Fruit fly (Drosophila melanogaster) whole organism, wandering third instar larva: ENCODE measurements around the gene CG32369.

Source experiments
- Abd-B ChIP-seq: fragments of >200 bp; optimal IDR thresholded peaks from 2 replicates; lab custom pipeline; 2017; ENCODE audit warnings: missing biosample characterization, missing genetic modification characterization
- CrebA ChIP-seq: fragments of 200-800 bp; sonication (Bioruptor generic); optimal IDR thresholded peaks from 2 replicates; lab custom pipeline; 2016; ENCODE audit warnings: missing biosample characterization, mild to moderate bottlenecking, missing genetic modification characterization, borderline replicate concordance
- Dfd ChIP-seq: fragments of >200 bp; optimal IDR thresholded peaks from 2 replicates; lab custom pipeline; 2017; ENCODE audit warnings: missing biosample characterization, missing genetic modification characterization
- GATAd ChIP-seq: sonication (Bioruptor generic); optimal IDR thresholded peaks from 2 replicates; lab custom pipeline; 2016; ENCODE audit warnings: missing biosample characterization, missing genetic modification characterization
- HLH106 ChIP-seq: fragments of 200-800 bp; optimal IDR thresholded peaks from 3 replicates; lab custom pipeline; 2019; ENCODE audit warnings: missing biosample characterization, mild to moderate bottlenecking, missing genetic modification characterization, moderate library complexity
- Hnf4 ChIP-seq: fragments of 200-800 bp; sonication (Bioruptor generic); optimal IDR thresholded peaks from 2 replicates; lab custom pipeline; 2016; ENCODE audit warnings: missing biosample characterization, mild to moderate bottlenecking, missing genetic modification characterization
- Hr78 ChIP-seq: fragments of >200 bp; optimal IDR thresholded peaks from 2 replicates; lab custom pipeline; 2017; ENCODE audit warnings: missing biosample characterization, missing genetic modification characterization
- Hr83 ChIP-seq: fragments of 200-300 bp; sonication (Bioruptor generic); optimal IDR thresholded peaks from 2 replicates; lab custom pipeline; 2016; ENCODE audit warnings: missing biosample characterization, mild to moderate bottlenecking, missing genetic modification characterization, moderate library complexity; ENCODE audit not compliant: poor library complexity, severe bottlenecking
- Mio ChIP-seq: sonication (Bioruptor generic); optimal IDR thresholded peaks from 2 replicates; lab custom pipeline; 2016; ENCODE audit warnings: missing biosample characterization, missing genetic modification characterization
- N ChIP-seq: fragments of >200 bp; optimal IDR thresholded peaks from 2 replicates; lab custom pipeline; 2018; ENCODE audit warnings: missing biosample characterization, missing external identifiers, missing genetic modification characterization
- OdsH ChIP-seq: fragments of 200-800 bp; sonication (Bioruptor generic); optimal IDR thresholded peaks from 2 replicates; lab custom pipeline; 2016; ENCODE audit warnings: missing biosample characterization, mild to moderate bottlenecking, missing genetic modification characterization
- Rel ChIP-seq, 2 experiments: fragments of 200-800 bp; sonication (Bioruptor generic) in 1 of 2; optimal IDR thresholded peaks; 2 replicates in 1 of 2; 3 replicates in 1 of 2; lab custom pipeline; 2016 to 2019; ENCODE audit warnings: mild to moderate bottlenecking in 2 of 2, missing biosample characterization in 2 of 2, missing genetic modification characterization in 2 of 2, moderate library complexity in 1 of 2
- Sp1 ChIP-seq: fragments of 200-800 bp; sonication (Bioruptor generic); optimal IDR thresholded peaks from 3 replicates; lab custom pipeline; 2019; ENCODE audit warnings: missing biosample characterization, mild to moderate bottlenecking, missing genetic modification characterization, moderate library complexity
- Vsx2 ChIP-seq: fragments of 200-300, 225-300 bp; sonication (Bioruptor generic); optimal IDR thresholded peaks from 2 replicates; lab custom pipeline; 2018; ENCODE audit warnings: missing biosample characterization, missing genetic modification characterization; ENCODE audit not compliant: partially characterized antibody
- br ChIP-seq: fragments of 200-800 bp; sonication (Bioruptor generic); optimal IDR thresholded peaks from 2 replicates; lab custom pipeline; 2016; ENCODE audit warnings: missing biosample characterization, missing genetic modification characterization
- brk ChIP-seq: fragments of 200-800 bp; sonication (Bioruptor generic); optimal IDR thresholded peaks from 2 replicates; lab custom pipeline; 2016; ENCODE audit warnings: missing biosample characterization, mild to moderate bottlenecking, missing genetic modification characterization
- dl ChIP-seq, 2 experiments: fragments of 175-275, 200-275 bp in 1 of 2; fragments of 200-275 bp in 1 of 2; sonication (Bioruptor generic); optimal IDR thresholded peaks; lab custom pipeline; 2018; ENCODE audit warnings: mild to moderate bottlenecking in 2 of 2, missing biosample characterization in 2 of 2, missing genetic modification characterization in 2 of 2, moderate library complexity in 2 of 2; ENCODE audit not compliant: partially characterized antibody in 2 of 2, insufficient read depth in 1 of 2
- dmrt93B ChIP-seq: fragments of 200-800 bp; sonication (Bioruptor generic); optimal IDR thresholded peaks from 2 replicates; lab custom pipeline; 2018; ENCODE audit warnings: missing biosample characterization, mild to moderate bottlenecking, missing genetic modification characterization
- ey ChIP-seq: fragments of 200-800 bp; sonication (Bioruptor generic); optimal IDR thresholded peaks from 2 replicates; lab custom pipeline; 2016; ENCODE audit warnings: missing biosample characterization, missing genetic modification characterization
- foxo ChIP-seq, 2 experiments: fragments of 200-800 bp; sonication (Bioruptor generic); optimal IDR thresholded peaks; 2 replicates in 1 of 2; 3 replicates in 1 of 2; lab custom pipeline; 2016 to 2017; ENCODE audit warnings: missing biosample characterization in 2 of 2, missing genetic modification characterization in 2 of 2
- fru ChIP-seq: fragments of 200-800 bp; sonication (Bioruptor generic); optimal IDR thresholded peaks from 3 replicates; lab custom pipeline; 2016; ENCODE audit warnings: missing biosample characterization, mild to moderate bottlenecking, missing genetic modification characterization
- h ChIP-seq: fragments of 200-800 bp; sonication (Bioruptor generic); optimal IDR thresholded peaks from 3 replicates; lab custom pipeline; 2016; ENCODE audit warnings: missing biosample characterization, mild to moderate bottlenecking, missing genetic modification characterization
- jim ChIP-seq: fragments of 175-275, 200-325 bp; sonication (Bioruptor generic); optimal IDR thresholded peaks from 2 replicates; lab custom pipeline; 2016; ENCODE audit warnings: missing biosample characterization, mild to moderate bottlenecking, missing genetic modification characterization
- lola ChIP-seq: fragments of >200 bp; optimal IDR thresholded peaks from 2 replicates; lab custom pipeline; 2017; ENCODE audit warnings: missing biosample characterization, missing genetic modification characterization
- pan ChIP-seq: fragments of >200 bp; optimal IDR thresholded peaks from 2 replicates; lab custom pipeline; 2017
- psq ChIP-seq: fragments of 200-800 bp; sonication (Bioruptor generic); optimal IDR thresholded peaks from 3 replicates; lab custom pipeline; 2017; ENCODE audit warnings: missing biosample characterization, mild to moderate bottlenecking, missing genetic modification characterization, moderate library complexity
- rgr ChIP-seq: fragments of 200-800 bp; sonication (Bioruptor generic); optimal IDR thresholded peaks from 3 replicates; lab custom pipeline; 2016; ENCODE audit warnings: missing biosample characterization, mild to moderate bottlenecking, missing genetic modification characterization
- sage ChIP-seq: fragments of 200-800 bp; sonication (Bioruptor generic); optimal IDR thresholded peaks from 2 replicates; lab custom pipeline; 2016; ENCODE audit warnings: missing biosample characterization, mild to moderate bottlenecking, missing genetic modification characterization
- sv ChIP-seq: fragments of 200-800 bp; sonication (Bioruptor generic); optimal IDR thresholded peaks from 3 replicates; lab custom pipeline; 2016; ENCODE audit warnings: missing biosample characterization, missing genetic modification characterization
- tai ChIP-seq: sonication (Bioruptor generic); optimal IDR thresholded peaks from 2 replicates; lab custom pipeline; 2016; ENCODE audit warnings: missing biosample characterization, missing genetic modification characterization
- usp ChIP-seq: fragments of >200 bp; optimal IDR thresholded peaks from 2 replicates; lab custom pipeline; 2017; ENCODE audit warnings: missing biosample characterization, missing genetic modification characterization
- woc ChIP-seq: sonication (Bioruptor generic); optimal IDR thresholded peaks from 2 replicates; lab custom pipeline; 2016; ENCODE audit warnings: missing biosample characterization, mild to moderate bottlenecking, missing genetic modification characterization

CG32369 gene

dm6 chr3L:7781353-7782050 lies 28.1 kb downstream of the CG32369 start:
- TF ChIP-seq sage (GFP tag; lab: Kevin White, UChicago) (peak; percentile 43), OdsH (no peak)

dm6 chr3L:7775365-7775905 lies 34.2 kb downstream of the CG32369 start, which contains the start of gene Clk:
Gene Clk, minus strand, starts transcription at chr3L:7775603.
- TF ChIP-seq jim (GFP tag; lab: Kevin White, UChicago) (no peak), foxo (GFP tag; optimal IDR thresholded peaks at IDR 0.05; lab: Kevin White, UChicago) (no peak), sv (GFP tag; lab: Kevin White, UChicago) (no peak), pan (no peak), dl (GFP tag; optimal IDR thresholded peaks at IDR 0.05; lab: Kevin White, UChicago; ENCODE audit: insufficient read depth in 1 of 2, partially characterized antibody in 2 of 2) (no peak), Hr83 (no peak), N (GFP tag; lab: Kevin White, UChicago) (no peak), HLH106 (tag; lab: Kevin White, UChicago) (no peak), woc (GFP tag; lab: Kevin White, UChicago) (no peak), br (GFP tag; lab: Kevin White, UChicago) (no peak), usp (GFP tag; lab: Kevin White, UChicago) (no peak), Hnf4 (GFP tag; lab: Kevin White, UChicago) (no peak), ey (no peak), Vsx2 (GFP tag; lab: Kevin White, UChicago) (no peak), psq (GFP tag; lab: Kevin White, UChicago) (no peak), Mio (no peak), OdsH (no peak), Abd-B (GFP tag; lab: Kevin White, UChicago) (no peak)

- TF ChIP-seq Rel (GFP tag; optimal IDR thresholded peaks at IDR 0.05; lab: Kevin White, UChicago) (no peak), Rel (tag; optimal IDR thresholded peaks at IDR 0.05; lab: Kevin White, UChicago) (no peak), h (GFP tag; lab: Kevin White, UChicago) (no peak), fru (no peak), brk (GFP tag; lab: Kevin White, UChicago) (no peak), rgr (GFP tag; lab: Kevin White, UChicago) (no peak), lola (GFP tag; lab: Kevin White, UChicago) (no peak)
- TF ChIP-seq, all 38 proteins: peak for 0
Measured at dm6 chr3L:7774698-7775097, 34.9 kb downstream of the CG32369 start.

- TF ChIP-seq lola (GFP tag; lab: Kevin White, UChicago), result no peak
- no peak for TF ChIP-seq OdsH
- TF ChIP-seq CrebA, result no peak
- TF ChIP-seq Sp1 (GFP tag; lab: Kevin White, UChicago), result no peak
- TF ChIP-seq Hnf4 (GFP tag; lab: Kevin White, UChicago), result no peak
- TF ChIP-seq N (GFP tag; lab: Kevin White, UChicago), result no peak
- no peak for TF ChIP-seq tai (GFP tag; lab: Kevin White, UChicago)
- no peak for TF ChIP-seq Dfd (GFP tag; lab: Kevin White, UChicago)
Measured at dm6 chr3L:7773529-7773928, 36.1 kb downstream of the CG32369 start.

dm6 chr3L:7772160-7772798 lies 37.3 kb downstream of the CG32369 start:
- TF ChIP-seq psq (GFP tag; lab: Kevin White, UChicago) (no peak), dmrt93B (GFP tag; lab: Kevin White, UChicago) (no peak), jim (GFP tag; lab: Kevin White, UChicago) (no peak), Vsx2 (GFP tag; lab: Kevin White, UChicago) (no peak), OdsH (no peak), h (GFP tag; lab: Kevin White, UChicago) (no peak), br (GFP tag; lab: Kevin White, UChicago) (no peak), dl (GFP tag; optimal IDR thresholded peaks at IDR 0.05; lab: Kevin White, UChicago; ENCODE audit: insufficient read depth in 1 of 2, partially characterized antibody in 2 of 2) (no peak), sv (GFP tag; lab: Kevin White, UChicago) (no peak), foxo (GFP tag; optimal IDR thresholded peaks at IDR 0.05; lab: Kevin White, UChicago) (no peak), Hr78 (no peak), tai (GFP tag; lab: Kevin White, UChicago) (no peak), GATAd (no peak), Abd-B (GFP tag; lab: Kevin White, UChicago) (no peak)
